Worm (Caenorhabditis elegans) whole organism, young adult: ENCODE data around the gene best-14.

ENCODE experiments used
- C17E4.6 ChIP-seq: fragments of 200-800 bp; sonication (Bioruptor generic); IDR thresholded peaks from 2 replicates; pipeline ENCODE4 v1.3.6; 2022; ENCODE audit warnings: missing genetic modification reagents, missing genetic modification characterization, missing compliant biosample characterization
- ama-1 ChIP-seq, 3 experiments: fragments of 150-350 bp in 1 of 3; sonication (generic microtip) in 2 of 3; optimal IDR thresholded peaks; 2 replicates each; lab custom pipeline; 2014 to 2018; ENCODE audit warnings: missing biosample characterization in 2 of 3, missing genetic modification characterization in 2 of 3, missing genetic modification reagents in 2 of 3
- egl-18 ChIP-seq: fragments of 200-800 bp; sonication (Bioruptor generic); IDR thresholded peaks from 2 replicates; pipeline ENCODE4 v1.3.6; 2022; ENCODE audit warnings: missing genetic modification reagents, missing genetic modification characterization, missing compliant biosample characterization
- ekl-4 ChIP-seq: fragments of 200-800 bp; sonication (Bioruptor generic); IDR thresholded peaks from 2 replicates; pipeline ENCODE4 v1.3.6; 2022; ENCODE audit warnings: missing genetic modification reagents, missing genetic modification characterization, missing compliant biosample characterization
- fkh-3 ChIP-seq: sonication (generic microtip); optimal IDR thresholded peaks from 2 replicates; lab custom pipeline; 2016; ENCODE audit warnings: mild to moderate bottlenecking, missing genetic modification characterization, missing compliant biosample characterization
- him-1 ChIP-seq: sonication (generic microtip); optimal IDR thresholded peaks from 2 replicates; lab custom pipeline; 2016; ENCODE audit warnings: missing genotype, missing genetic modification reagents, missing genetic modification characterization, missing compliant biosample characterization
- lir-1 ChIP-seq: fragments of 200-800 bp; sonication (Bioruptor generic); conservative IDR thresholded peaks from 2 replicates; pipeline ENCODE4 v1.3.6; 2022; ENCODE audit warnings: missing genetic modification reagents, missing genetic modification characterization, missing compliant biosample characterization
- madf-3 ChIP-seq: fragments of 200-800 bp; sonication (Bioruptor generic); IDR thresholded peaks from 2 replicates; pipeline ENCODE4 v1.3.6; 2022; ENCODE audit warnings: missing genetic modification reagents, missing genetic modification characterization, missing compliant biosample characterization
- pha-4 ChIP-seq: fragments of 150-350 bp; sonication (generic microtip); optimal IDR thresholded peaks from 2 replicates; lab custom pipeline; 2014; ENCODE audit warnings: missing biosample characterization, missing genetic modification reagents, missing genetic modification characterization
- sdz-38 ChIP-seq: sonication (generic microtip); optimal IDR thresholded peaks from 2 replicates; lab custom pipeline; 2016; ENCODE audit warnings: missing genotype, missing genetic modification characterization, missing compliant biosample characterization
- snpc-1.1 ChIP-seq: sonication (generic microtip); optimal IDR thresholded peaks from 2 replicates; lab custom pipeline; 2017; ENCODE audit warnings: missing genetic modification characterization, mild to moderate bottlenecking, missing compliant biosample characterization, antibody characterized with exemption, moderate library complexity, missing genotype, missing genetic modification reagents; ENCODE audit not compliant: insufficient read depth
- tlf-1 ChIP-seq: fragments of 200-800 bp; sonication (Bioruptor generic); optimal IDR thresholded peaks from 2 replicates; lab custom pipeline; 2018; ENCODE audit warnings: mild to moderate bottlenecking, missing genetic modification characterization, missing compliant biosample characterization
- unc-62 ChIP-seq: fragments of 150-350 bp; optimal IDR thresholded peaks from 2 replicates; lab custom pipeline; 2014; ENCODE audit warnings: missing biosample characterization, missing genetic modification reagents, missing genetic modification characterization

DNA sequence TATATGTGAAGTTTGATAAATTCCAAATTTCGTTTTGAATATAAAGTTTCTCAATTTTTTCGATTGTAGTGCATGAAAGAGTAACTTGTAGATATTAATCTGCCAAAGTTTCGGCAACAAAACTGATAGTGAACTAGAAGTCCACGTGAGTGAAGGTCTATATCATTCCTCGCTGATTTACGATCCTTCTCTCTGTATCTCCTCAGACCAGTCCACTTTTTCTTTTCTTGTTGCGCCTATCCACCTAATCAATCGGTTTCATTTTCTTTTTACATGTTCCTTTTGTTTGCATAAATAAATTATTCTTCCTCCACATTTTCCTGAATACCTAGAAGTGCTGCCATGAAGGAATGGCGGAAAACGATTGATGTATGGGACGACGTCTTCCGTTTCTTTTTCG is 6.4 kb downstream of the best-14 start:
- TF ChIP-seq ekl-4 (GFP tag; lab: Robert Waterston, UW) (no peak), unc-62 (no peak), him-1 (tag; lab: Kevin White, UChicago) (no peak), pha-4 (tag; lab: Kevin White, UChicago) (no peak), lir-1 (GFP tag; lab: Robert Waterston, UW) (no peak), fkh-3 (tag; lab: Kevin White, UChicago) (no peak), ama-1 (optimal IDR thresholded peaks at IDR 0.05; lab: Kevin White, UChicago) (no peak), ama-1 (GFP tag; optimal IDR thresholded peaks at IDR 0.05; lab: Kevin White, UChicago) (no peak), snpc-1.1 (tag; lab: Kevin White, UChicago) (no peak), tlf-1 (GFP tag; lab: Kevin White, UChicago) (no peak), egl-18 (GFP tag; lab: Robert Waterston, UW) (no peak), sdz-38 (tag; lab: Kevin White, UChicago) (no peak), madf-3 (GFP tag; lab: Robert Waterston, UW) (no peak), C17E4.6 (no peak)
